Worm (Caenorhabditis elegans) whole organism, L1 larva: ENCODE results near the gene M176.10.

Experiments
- C16A3.4 ChIP-seq: fragments of 150-350 bp; optimal IDR thresholded peaks from 2 replicates; lab custom pipeline; 2014; ENCODE audit warnings: missing biosample characterization, missing genetic modification characterization
- Y116A8C.19 ChIP-seq: sonication (generic microtip); optimal IDR thresholded peaks from 2 replicates; lab custom pipeline; 2016; ENCODE audit warnings: missing compliant biosample characterization, missing genetic modification characterization, borderline replicate concordance
- ama-1 ChIP-seq: fragments of 150-350 bp; optimal IDR thresholded peaks from 2 replicates; lab custom pipeline; 2014
- ceh-63 ChIP-seq: fragments of 200-800 bp; sonication (Bioruptor generic); optimal IDR thresholded peaks from 2 replicates; lab custom pipeline; 2018; ENCODE audit warnings: mild to moderate bottlenecking, missing genetic modification characterization, missing compliant biosample characterization
- ceh-8 ChIP-seq: fragments of 200-800 bp; sonication (Bioruptor generic); optimal IDR thresholded peaks from 2 replicates; lab custom pipeline; 2018; ENCODE audit warnings: mild to moderate bottlenecking, missing genetic modification characterization, moderate library complexity, missing compliant biosample characterization
- dsc-1 ChIP-seq: sonication (generic microtip); optimal IDR thresholded peaks from 2 replicates; lab custom pipeline; 2016; ENCODE audit warnings: mild to moderate bottlenecking, missing genetic modification characterization, missing compliant biosample characterization
- egl-27 ChIP-seq, 2 experiments: fragments of 150-350 bp in 1 of 2; sonication (generic microtip); optimal IDR thresholded peaks; 3 replicates each; lab custom pipeline; 2017 to 2018; ENCODE audit warnings: missing biosample characterization in 2 of 2, missing genetic modification characterization in 2 of 2, missing genetic modification reagents in 2 of 2
- elt-2 ChIP-seq: sonication (generic microtip); optimal IDR thresholded peaks from 2 replicates; lab custom pipeline; 2016; ENCODE audit warnings: missing genetic modification characterization, mild to moderate bottlenecking, inconsistent platforms, missing compliant biosample characterization, missing genetic modification reagents
- fkh-4 ChIP-seq: sonication (generic microtip); optimal IDR thresholded peaks from 2 replicates; lab custom pipeline; 2016; ENCODE audit warnings: missing compliant biosample characterization, missing genetic modification characterization, borderline replicate concordance
- fkh-8 ChIP-seq: sonication (generic microtip); optimal IDR thresholded peaks from 2 replicates; lab custom pipeline; 2016; ENCODE audit warnings: mild to moderate bottlenecking, missing genetic modification characterization, missing compliant biosample characterization
- isw-1 ChIP-seq: fragments of 200-800 bp; sonication (Bioruptor generic); IDR thresholded peaks from 2 replicates; pipeline ENCODE4 v1.3.6; 2022; ENCODE audit warnings: missing genetic modification characterization, missing compliant biosample characterization
- lin-35 ChIP-seq, 2 experiments: fragments of 150-350 bp; optimal IDR thresholded peaks; 2 replicates each; lab custom pipeline; 2014; ENCODE audit warnings: missing biosample characterization in 2 of 2, missing genetic modification characterization in 2 of 2, missing genetic modification reagents in 2 of 2
- lsy-2 ChIP-seq, 2 experiments: fragments of 150-350 bp; optimal IDR thresholded peaks; 2 replicates each; lab custom pipeline; 2014; ENCODE audit warnings: missing biosample characterization in 2 of 2, missing genetic modification characterization in 2 of 2
- mab-9 ChIP-seq: fragments of 200-800 bp; sonication (Bioruptor generic); IDR thresholded peaks from 2 replicates; pipeline ENCODE4 v1.3.6; 2022; ENCODE audit warnings: missing genetic modification reagents, missing genetic modification characterization, missing compliant biosample characterization
- nhr-237 ChIP-seq: fragments of 150-350 bp; optimal IDR thresholded peaks from 2 replicates; lab custom pipeline; 2014; ENCODE audit warnings: missing biosample characterization, missing genetic modification characterization
- nhr-85 ChIP-seq: sonication (generic microtip); peaks from one replicate; lab custom pipeline; 2016; ENCODE audit warnings: missing genetic modification characterization, inconsistent platforms, missing compliant biosample characterization
- pqm-1 ChIP-seq: sonication (generic microtip); optimal IDR thresholded peaks from 3 replicates; lab custom pipeline; 2017; ENCODE audit warnings: missing biosample characterization, missing genetic modification characterization
- unc-130 ChIP-seq: fragments of 150-350 bp; optimal IDR thresholded peaks from 2 replicates; lab custom pipeline; 2017; ENCODE audit warnings: missing biosample characterization, missing genetic modification characterization, inconsistent platforms
- unc-62 ChIP-seq: fragments of 150-350 bp; optimal IDR thresholded peaks from 2 replicates; lab custom pipeline; 2014; ENCODE audit warnings: missing biosample characterization, missing genetic modification reagents, missing genetic modification characterization
- zag-1 ChIP-seq: fragments of 150-350 bp; optimal IDR thresholded peaks from 2 replicates; lab custom pipeline; 2014; ENCODE audit warnings: missing biosample characterization, missing genetic modification characterization
- zip-4 ChIP-seq: fragments of 200-800 bp; sonication (Bioruptor generic); optimal IDR thresholded peaks from 2 replicates; lab custom pipeline; 2018; ENCODE audit warnings: mild to moderate bottlenecking, missing genetic modification characterization, moderate library complexity, missing compliant biosample characterization

Gene M176.10

DNA sequence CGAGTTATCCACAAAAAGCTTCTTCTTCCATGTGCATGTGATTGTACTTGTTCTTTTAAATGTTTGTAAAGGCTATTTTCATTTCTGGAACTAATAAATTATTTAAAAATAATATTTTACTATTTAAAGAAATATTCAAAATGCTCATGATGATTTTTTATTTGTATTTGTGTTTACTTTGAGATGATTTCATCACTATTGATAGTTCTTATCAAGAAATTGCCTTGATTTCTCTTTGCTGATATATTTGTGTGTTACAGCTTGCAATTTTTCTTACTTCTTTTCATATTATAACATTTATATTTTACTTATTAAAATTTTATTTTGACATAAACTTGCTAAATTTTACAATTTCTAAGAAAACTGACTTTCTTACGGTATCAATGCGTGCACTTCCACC is 47.8 kb downstream of the M176.10 start:
- TF ChIP-seq pqm-1 (tag; lab: Kevin White, UChicago) (no peak), elt-2 (peak; percentile 20)
- TF ChIP-seq, all 84 proteins: peak for 1

ce11 chrII:9377158-9377557 is 48.8 kb downstream of the M176.10 start, which contains the start of gene C06C3.10:
Gene C06C3.10 (minus strand): TSS chrII:9377258.
- TF ChIP-seq fkh-8 (tag; lab: Kevin White, UChicago) = no peak
- no peak for TF ChIP-seq egl-27 (tag; optimal IDR thresholded peaks at IDR 0.05; lab: Kevin White, UChicago)
- TF ChIP-seq fkh-4 = no peak
- TF ChIP-seq nhr-237 = no peak
- no peak for TF ChIP-seq mab-9
- no peak for TF ChIP-seq lsy-2 (tag; optimal IDR thresholded peaks at IDR 0.05; lab: Kevin White, UChicago)
- no peak for TF ChIP-seq ceh-63 (GFP tag; lab: Kevin White, UChicago)

DNA sequence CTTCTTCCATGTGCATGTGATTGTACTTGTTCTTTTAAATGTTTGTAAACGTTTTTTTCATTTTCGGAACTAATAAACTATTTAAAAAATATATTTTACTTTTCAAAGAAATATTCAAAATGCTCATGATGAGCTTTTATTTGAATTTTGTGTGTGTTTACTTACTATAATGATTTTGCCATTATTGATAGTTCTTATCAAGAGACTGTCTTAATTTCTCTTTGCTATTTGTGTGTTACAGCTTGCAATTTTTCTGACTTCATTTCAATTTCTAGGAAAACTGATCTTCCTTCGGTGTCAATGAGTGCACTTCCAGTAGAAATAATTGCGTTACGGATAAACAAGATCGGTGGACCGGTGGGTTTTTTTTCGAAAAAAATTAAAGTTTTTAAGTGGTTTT is 51.2 kb downstream of the M176.10 start, which contains the start of gene C06C3.12:
Gene C06C3.12 (plus strand): TSS at position 301 of the 400 bp plus-strand sequence.
- TF ChIP-seq Y116A8C.19 (tag; lab: Kevin White, UChicago) (no peak), unc-62 (GFP tag; lab: Kevin White, UChicago) (no peak), ama-1 (lab: Kevin White, UChicago) (no peak), zag-1 (tag; lab: Kevin White, UChicago) (no peak), isw-1 (GFP tag; lab: Robert Waterston, UW) (no peak), ceh-8 (no peak), C16A3.4 (tag; lab: Kevin White, UChicago) (no peak), unc-130 (tag; lab: Kevin White, UChicago) (no peak), dsc-1 (tag; lab: Kevin White, UChicago) (no peak), lin-35 (GFP tag; optimal IDR thresholded peaks at IDR 0.05; lab: Kevin White, UChicago) (no peak), zip-4 (no peak), nhr-85 (tag; lab: Kevin White, UChicago) (no peak)
